Worm (Caenorhabditis elegans): Measurements from ENCODE around the gene F26A1.9.

The F26A1.9 gene

ce11 chrIII:4859039-4859438, 29.7 kb upstream of the F26A1.9 start, which contains the start of gene C35D10.6:
TSS of gene C35D10.6 (plus strand) at chrIII:4859339.
- TF ChIP-seq K09A11.1 (tag; optimal IDR thresholded peaks at IDR 0.05; ENCODE audit: insufficient read depth) = no peak
- TF ChIP-seq ttx-3 (tag; optimal IDR thresholded peaks at IDR 0.05) = no peak
- TF ChIP-seq K02D7.2 (tag; optimal IDR thresholded peaks at IDR 0.05) = no peak
- TF ChIP-seq pros-1 (tag; optimal IDR thresholded peaks at IDR 0.05) = no peak
- no peak for TF ChIP-seq elt-2 (tag; optimal IDR thresholded peaks at IDR 0.05)
- TF ChIP-seq che-1 (tag; optimal IDR thresholded peaks at IDR 0.05) = no peak
- TF ChIP-seq ets-4 (tag; optimal IDR thresholded peaks at IDR 0.05) = no peak
- TF ChIP-seq ceh-48 (tag; optimal IDR thresholded peaks at IDR 0.05) = no peak

ce11 chrIII:4856992-4857391, 27.7 kb upstream of the F26A1.9 start:
- TF ChIP-seq rnt-1 (tag; optimal IDR thresholded peaks at IDR 0.05) (no peak), ceh-9 (tag; optimal IDR thresholded peaks at IDR 0.05) (no peak), pax-1 (tag; optimal IDR thresholded peaks at IDR 0.05) (no peak), che-1 (tag; optimal IDR thresholded peaks at IDR 0.05) (no peak), ceh-45 (GFP tag; IDR thresholded peaks at IDR 0.05) (no peak), ceh-19 (GFP tag; optimal IDR thresholded peaks at IDR 0.05) (no peak), hlh-8 (tag; optimal IDR thresholded peaks at IDR 0.05) (no peak), pha-2 (tag; optimal IDR thresholded peaks at IDR 0.05) (no peak), nhr-11 (tag; optimal IDR thresholded peaks at IDR 0.05) (no peak), ref-2 (tag; optimal IDR thresholded peaks at IDR 0.05) (no peak), fkh-6 (tag; optimal IDR thresholded peaks at IDR 0.05) (no peak), hlh-15 (tag; optimal IDR thresholded peaks at IDR 0.05) (no peak), unc-42 (tag; optimal IDR thresholded peaks at IDR 0.05) (no peak), nhr-232 (tag; optimal IDR thresholded peaks at IDR 0.05) (no peak)

ce11 chrIII:4856109-4856508, 26.8 kb upstream of the F26A1.9 start, which contains the start of gene C35D10.7:
TSS of gene C35D10.7 (plus strand) at chrIII:4856193.
- TF ChIP-seq madf-2 (tag; optimal IDR thresholded peaks at IDR 0.05) = no peak
- no peak for TF ChIP-seq tbx-7 (tag; optimal IDR thresholded peaks at IDR 0.05)
- TF ChIP-seq ahr-1 (tag; optimal IDR thresholded peaks at IDR 0.05) = no peak
- TF ChIP-seq nhr-232 (tag; optimal IDR thresholded peaks at IDR 0.05) = no peak
- no peak for TF ChIP-seq unc-55 (GFP tag; optimal IDR thresholded peaks at IDR 0.05)
- TF ChIP-seq syd-9 (tag; optimal IDR thresholded peaks at IDR 0.05) = no peak
- no peak for TF ChIP-seq pat-9 (tag; optimal IDR thresholded peaks at IDR 0.05)
- TF ChIP-seq ceh-22 (tag; optimal IDR thresholded peaks at IDR 0.05) = no peak
- no peak for TF ChIP-seq pag-3 (tag; optimal IDR thresholded peaks at IDR 0.05; ENCODE audit: borderline replicate concordance)
- no peak for TF ChIP-seq fkh-10 (GFP tag; optimal IDR thresholded peaks at IDR 0.05)
- no peak for TF ChIP-seq unc-86 (tag; optimal IDR thresholded peaks at IDR 0.05)
- no peak for TF ChIP-seq ceh-14 (tag; optimal IDR thresholded peaks at IDR 0.05)
- TF ChIP-seq ama-1 (optimal IDR thresholded peaks at IDR 0.05) = no peak
- TF ChIP-seq sox-4 (tag; optimal IDR thresholded peaks at IDR 0.05) = no peak
- no peak for TF ChIP-seq ttx-3 (tag; optimal IDR thresholded peaks at IDR 0.05)
- no peak for TF ChIP-seq npax-4 (tag; optimal IDR thresholded peaks at IDR 0.05)
- TF ChIP-seq ref-2 (tag; optimal IDR thresholded peaks at IDR 0.05) = no peak
- TF ChIP-seq elt-4 (tag; optimal IDR thresholded peaks at IDR 0.05) = no peak
- TF ChIP-seq eyg-1 (tag; optimal IDR thresholded peaks at IDR 0.05) = no peak

- TF ChIP-seq madf-2 (tag; optimal IDR thresholded peaks at IDR 0.05) (no peak), elt-4 (tag; optimal IDR thresholded peaks at IDR 0.05) (no peak), unc-42 (tag; optimal IDR thresholded peaks at IDR 0.05) (no peak)
Measured at ce11 chrIII:4854918-4855317, 25.6 kb upstream of the F26A1.9 start, which contains the start of gene C35D10.8. TSS of gene C35D10.8 (plus strand) at chrIII:4855218.

- TF ChIP-seq ceh-34 (tag; optimal IDR thresholded peaks at IDR 0.05) (no peak), K09A11.1 (tag; optimal IDR thresholded peaks at IDR 0.05; ENCODE audit: insufficient read depth) (no peak), madf-2 (tag; optimal IDR thresholded peaks at IDR 0.05) (no peak), lin-11 (tag; optimal IDR thresholded peaks at IDR 0.05) (no peak), rnt-1 (tag; optimal IDR thresholded peaks at IDR 0.05) (no peak), fax-1 (tag; optimal IDR thresholded peaks at IDR 0.05) (no peak), ceh-2 (tag; optimal IDR thresholded peaks at IDR 0.05) (no peak), nhr-232 (tag; optimal IDR thresholded peaks at IDR 0.05) (no peak), dmd-4 (tag; optimal IDR thresholded peaks at IDR 0.05; ENCODE audit: borderline replicate concordance) (no peak), C08G9.2 (tag; optimal IDR thresholded peaks at IDR 0.05) (no peak), elt-2 (tag; optimal IDR thresholded peaks at IDR 0.05) (no peak), hlh-30 (tag; optimal IDR thresholded peaks at IDR 0.05; ENCODE audit: insufficient read depth) (no peak), ahr-1 (tag; optimal IDR thresholded peaks at IDR 0.05) (no peak), unc-3 (GFP tag; conservative IDR thresholded peaks at IDR 0.05) (no peak), unc-3 (tag; optimal IDR thresholded peaks at IDR 0.05) (no peak), T23F11.4 (GFP tag; optimal IDR thresholded peaks at IDR 0.05) (no peak), hlh-8 (tag; optimal IDR thresholded peaks at IDR 0.05) (no peak), pax-1 (tag; optimal IDR thresholded peaks at IDR 0.05) (no peak)
Measured at ce11 chrIII:4852025-4852424, 22.7 kb upstream of the F26A1.9 start, which contains the start of gene ced-4. TSS of gene ced-4 (plus strand) at chrIII:4852325.
